Worm (Caenorhabditis elegans) whole organism, L4/young adult: ENCODE results near the gene T12A2.21.

Experiments
- W03F9.2 ChIP-seq: fragments of 150-350 bp; optimal IDR thresholded peaks from 2 replicates; lab custom pipeline; 2014; ENCODE audit warnings: missing biosample characterization, missing genetic modification characterization
- dao-5 ChIP-seq: sonication (generic microtip); optimal IDR thresholded peaks from 2 replicates; lab custom pipeline; 2016; ENCODE audit warnings: missing genotype, missing genetic modification characterization, moderate library complexity, missing compliant biosample characterization
- him-1 ChIP-seq: sonication (generic microtip); optimal IDR thresholded peaks from 2 replicates; lab custom pipeline; 2016; ENCODE audit warnings: missing genotype, missing genetic modification reagents, missing genetic modification characterization, missing compliant biosample characterization

T12A2.21 gene

ce11 chrIII:6236649-6237048 lies at the start of gene T12A2.21:
Gene T12A2.21, minus strand, starts transcription at chrIII:6236749.
- TF ChIP-seq him-1 (no peak), W03F9.2 (tag; lab: Kevin White, UChicago) (no peak), dao-5 (tag; lab: Kevin White, UChicago) (no peak)

DNA sequence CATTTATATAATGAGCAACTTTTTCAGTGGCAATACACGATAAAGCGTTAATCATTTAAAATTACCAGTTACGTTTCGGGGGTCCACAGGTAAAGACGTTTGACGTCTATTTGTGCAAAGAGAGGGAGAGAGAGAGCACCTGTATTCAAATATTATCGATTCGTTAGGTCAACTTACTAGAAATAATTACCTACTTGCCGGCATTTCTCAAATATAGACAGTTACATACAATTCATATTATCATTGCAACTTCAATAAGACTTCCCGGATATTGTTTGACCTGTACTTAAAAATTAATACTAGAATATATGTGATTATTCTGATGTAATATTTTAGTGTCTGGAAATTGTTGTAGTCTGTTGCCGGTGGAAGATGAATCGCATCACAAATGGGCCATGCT lies 49.3 kb upstream of the T12A2.21 start, which contains the start of gene gadr-3:
Gene gadr-3 (minus strand): TSS at position 101 of the 400 bp plus-strand sequence.
- TF ChIP-seq W03F9.2 (tag; lab: Kevin White, UChicago) (no peak), dao-5 (tag; lab: Kevin White, UChicago) (no peak), him-1 (no peak)

DNA sequence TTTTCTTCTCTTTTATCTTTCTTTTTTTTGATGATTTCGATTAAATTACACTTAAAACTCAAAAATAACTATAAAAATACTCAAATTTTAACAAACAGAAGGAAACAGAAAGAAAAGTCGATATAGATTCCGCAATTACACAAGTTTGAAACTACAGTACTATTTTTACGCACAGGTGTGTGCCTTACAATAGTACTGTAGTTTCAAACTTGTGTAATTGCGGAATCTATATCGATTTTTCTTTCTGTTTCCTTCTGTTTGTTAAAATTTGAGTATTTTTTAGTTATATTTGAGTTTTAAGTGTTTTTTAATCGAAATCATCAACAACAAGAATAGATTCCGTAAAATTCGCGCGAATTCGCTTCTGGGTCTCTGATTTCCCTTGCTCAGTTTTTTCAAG lies 46.5 kb upstream of the T12A2.21 start:
- TF ChIP-seq him-1 (no peak), W03F9.2 (tag; lab: Kevin White, UChicago) (no peak), dao-5 (tag; lab: Kevin White, UChicago) (no peak)

ce11 chrIII:6280070-6280596 lies 43.6 kb upstream of the T12A2.21 start, which contains the start of gene hmg-1.2:
Gene hmg-1.2, plus strand, starts transcription at chrIII:6280380.
- TF ChIP-seq him-1 (peak; percentile 46), W03F9.2 (tag; lab: Kevin White, UChicago) (peak; percentile 69), dao-5 (tag; lab: Kevin White, UChicago) (peak; percentile 23)

DNA sequence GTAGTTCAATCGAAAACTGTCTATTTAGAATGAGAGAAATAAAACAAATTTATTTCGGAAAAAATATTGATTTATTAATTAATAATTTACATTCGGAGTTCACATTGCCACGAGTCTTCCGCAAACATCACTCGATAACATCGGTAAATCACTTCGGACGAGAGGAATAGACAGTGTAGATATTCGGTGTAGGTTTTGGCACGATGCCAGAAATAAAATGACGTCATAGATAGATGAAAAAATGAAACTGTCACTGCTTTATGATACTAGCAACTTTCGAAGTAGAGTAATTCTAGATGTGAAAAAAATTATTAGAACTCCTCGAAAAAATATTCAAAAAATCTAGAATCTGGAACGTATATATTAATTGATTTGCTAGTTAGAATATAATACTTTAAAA lies 42.9 kb upstream of the T12A2.21 start:
- TF ChIP-seq him-1 (no peak), dao-5 (tag; lab: Kevin White, UChicago) (no peak), W03F9.2 (tag; lab: Kevin White, UChicago) (no peak)

DNA sequence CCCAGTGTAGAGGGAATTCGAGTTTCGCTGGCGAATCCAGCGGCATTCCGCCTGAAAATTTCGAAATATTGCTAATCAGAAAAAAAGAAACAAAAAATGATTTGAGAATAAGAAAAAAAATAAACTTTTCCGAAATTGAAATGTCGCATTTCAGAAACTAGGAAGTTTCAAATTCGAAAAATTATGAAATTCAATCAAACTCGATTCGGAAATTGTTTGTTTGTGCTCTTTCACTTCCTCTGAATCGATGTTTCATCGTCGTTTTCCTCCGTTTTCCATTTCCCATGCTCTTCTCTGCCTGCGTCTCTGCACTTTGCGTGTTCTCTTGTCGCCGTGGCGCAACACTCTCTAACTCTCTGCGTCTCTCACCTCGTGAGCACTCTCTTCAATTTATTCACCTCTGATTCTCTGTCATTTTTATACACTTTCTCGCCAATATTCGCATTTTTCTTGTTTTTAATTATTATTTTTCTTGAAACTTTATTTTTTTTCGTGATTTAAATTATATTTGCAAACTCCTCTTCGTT lies 41.8 kb upstream of the T12A2.21 start, which contains the start of gene C18F10.7:
Gene C18F10.7 (minus strand): TSS at position 51 of the 527 bp plus-strand sequence.
- TF ChIP-seq dao-5 (tag; lab: Kevin White, UChicago) (no peak), W03F9.2 (tag; lab: Kevin White, UChicago) (peak; percentile 80)

- TF ChIP-seq dao-5 (tag; lab: Kevin White, UChicago) = no peak
- TF ChIP-seq W03F9.2 (tag; lab: Kevin White, UChicago) = no peak
- no peak for TF ChIP-seq him-1
Observed at ce11 chrIII:6272868-6273267, 36.3 kb upstream of the T12A2.21 start, which contains the start of gene C18F10.2. Gene C18F10.2, plus strand, starts transcription at chrIII:6273168.

- no peak for TF ChIP-seq him-1
- no peak for TF ChIP-seq dao-5 (tag; lab: Kevin White, UChicago)
- no peak for TF ChIP-seq W03F9.2 (tag; lab: Kevin White, UChicago)
Observed at ce11 chrIII:6270277-6270676, 33.7 kb upstream of the T12A2.21 start, which contains the start of gene srg-3. Gene srg-3, minus strand, starts transcription at chrIII:6270377.

DNA sequence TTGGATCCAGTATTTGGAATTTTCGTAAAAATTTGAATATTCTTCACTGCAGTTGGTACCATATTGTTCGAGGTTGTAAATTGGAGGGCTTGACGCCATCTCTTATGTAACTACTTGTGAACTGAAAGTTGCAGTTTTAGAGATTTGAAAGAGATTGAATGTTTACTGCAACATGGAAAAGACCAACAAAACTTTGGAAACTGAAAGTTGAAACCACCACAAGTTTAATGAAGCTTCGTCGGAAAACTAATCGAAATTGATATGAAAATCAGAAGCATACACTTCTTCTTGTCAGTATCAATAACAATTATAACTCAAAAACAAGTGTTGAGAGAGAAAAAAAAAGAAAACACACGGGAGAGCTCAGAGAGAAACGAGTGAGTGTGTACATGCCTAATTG lies 31.5 kb upstream of the T12A2.21 start, which contains the start of gene srg-7:
Gene srg-7 (minus strand): TSS at position 101 of the 400 bp plus-strand sequence.
- TF ChIP-seq W03F9.2 (tag; lab: Kevin White, UChicago) (no peak), him-1 (no peak), dao-5 (tag; lab: Kevin White, UChicago) (no peak)

- no peak for TF ChIP-seq W03F9.2 (tag; lab: Kevin White, UChicago)
- no peak for TF ChIP-seq him-1
- no peak for TF ChIP-seq dao-5 (tag; lab: Kevin White, UChicago)
Observed at ce11 chrIII:6265911-6266310, 29.4 kb upstream of the T12A2.21 start, which contains the start of gene srg-6. Gene srg-6, minus strand, starts transcription at chrIII:6266011.

DNA sequence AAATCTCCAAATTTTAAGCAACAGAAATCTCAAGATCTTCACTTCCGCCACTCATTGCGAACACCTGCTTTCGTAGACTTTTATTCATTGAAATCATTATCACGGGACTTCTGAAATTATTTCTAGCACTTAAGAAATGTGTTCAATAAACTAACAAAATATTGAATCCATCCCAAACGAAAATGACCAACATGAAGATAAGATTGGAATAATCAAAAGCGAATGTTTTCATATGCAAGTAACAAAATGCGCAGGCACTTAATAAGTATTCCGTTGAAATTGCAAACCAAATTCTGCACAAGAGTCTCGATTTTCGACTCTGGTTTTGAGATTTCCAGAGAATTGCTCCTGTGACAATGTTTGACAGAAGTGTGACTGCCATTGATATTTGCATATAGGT lies 27.9 kb upstream of the T12A2.21 start, which contains the start of gene srg-5:
Gene srg-5 (minus strand): TSS at position 101 of the 400 bp plus-strand sequence.
- no peak for TF ChIP-seq him-1
- no peak for TF ChIP-seq W03F9.2 (tag; lab: Kevin White, UChicago)
- TF ChIP-seq dao-5 (tag; lab: Kevin White, UChicago) = no peak

ce11 chrIII:6261985-6262384 lies 25.4 kb upstream of the T12A2.21 start, which contains the start of gene srg-4:
Gene srg-4, minus strand, starts transcription at chrIII:6262085.
- no peak for TF ChIP-seq W03F9.2 (tag; lab: Kevin White, UChicago)
- no peak for TF ChIP-seq dao-5 (tag; lab: Kevin White, UChicago)
- no peak for TF ChIP-seq him-1

- no peak for TF ChIP-seq dao-5 (tag; lab: Kevin White, UChicago)
- no peak for TF ChIP-seq W03F9.2 (tag; lab: Kevin White, UChicago)
- TF ChIP-seq him-1 = no peak
Observed at ce11 chrIII:6260115-6260514, 23.6 kb upstream of the T12A2.21 start, which contains the start of gene srg-2. Gene srg-2, minus strand, starts transcription at chrIII:6260215.

ce11 chrIII:6258262-6258661 lies 21.7 kb upstream of the T12A2.21 start, which contains the start of gene srg-1:
Gene srg-1, minus strand, starts transcription at chrIII:6258362.
- TF ChIP-seq him-1 (no peak), dao-5 (tag; lab: Kevin White, UChicago) (no peak), W03F9.2 (tag; lab: Kevin White, UChicago) (no peak)
